Fruit fly (Drosophila melanogaster) whole organism, prepupa: Measurements from ENCODE around the gene Mical.

ENCODE experiments used
- CG10631 ChIP-seq: fragments of 200-800 bp; sonication (Bioruptor generic); optimal IDR thresholded peaks from 2 replicates; lab custom pipeline; 2016; ENCODE audit warnings: missing biosample characterization, missing genetic modification characterization
- CG10669 ChIP-seq: fragments of 200-800 bp; sonication (Bioruptor generic); optimal IDR thresholded peaks from 3 replicates; lab custom pipeline; 2018; ENCODE audit warnings: missing biosample characterization, mild to moderate bottlenecking, missing genetic modification characterization, moderate library complexity
- CG11762 ChIP-seq: fragments of 200-800 bp; sonication (Bioruptor generic); optimal IDR thresholded peaks from 3 replicates; lab custom pipeline; 2016; ENCODE audit warnings: missing biosample characterization, missing genetic modification characterization; ENCODE audit not compliant: insufficient read depth
- CG15336 ChIP-seq: fragments of 200-800 bp; sonication (Bioruptor generic); IDR thresholded peaks from 2 replicates; pipeline ENCODE4 v1.3.6; 2022; ENCODE audit warnings: missing biosample characterization, missing genetic modification characterization
- CG1621 ChIP-seq: fragments of 200-800 bp; sonication (Bioruptor generic); optimal IDR thresholded peaks from 3 replicates; lab custom pipeline; 2018; ENCODE audit warnings: missing biosample characterization, mild to moderate bottlenecking, missing genetic modification characterization
- CG16779 ChIP-seq: fragments of 200-800 bp; sonication (Bioruptor generic); optimal IDR thresholded peaks from 3 replicates; lab custom pipeline; 2017; ENCODE audit warnings: missing biosample characterization, mild to moderate bottlenecking, missing genetic modification characterization
- CG32006 ChIP-seq: fragments of 200-800 bp; sonication (Bioruptor generic); optimal IDR thresholded peaks from 3 replicates; lab custom pipeline; 2017; ENCODE audit warnings: missing biosample characterization, mild to moderate bottlenecking, missing genetic modification characterization
- CG34406 ChIP-seq: fragments of 200-800 bp; sonication (Bioruptor generic); optimal IDR thresholded peaks from 3 replicates; lab custom pipeline; 2016; ENCODE audit warnings: missing biosample characterization, missing genetic modification characterization
- CG3919 ChIP-seq: fragments of 200-800 bp; sonication (Bioruptor generic); optimal IDR thresholded peaks from 3 replicates; lab custom pipeline; 2016; ENCODE audit warnings: missing biosample characterization, missing genetic modification characterization
- CG4318 ChIP-seq: fragments of 200-800 bp; sonication (Bioruptor generic); optimal IDR thresholded peaks from 3 replicates; lab custom pipeline; 2017; ENCODE audit warnings: missing biosample characterization, mild to moderate bottlenecking, missing genetic modification characterization
- CG6163 ChIP-seq: fragments of 200-800 bp; sonication (Bioruptor generic); IDR thresholded peaks from 3 replicates; pipeline ENCODE4 v1.3.6; 2022; ENCODE audit warnings: missing biosample characterization, missing genetic modification characterization
- CG6792 ChIP-seq: fragments of 200-800 bp; sonication (Bioruptor generic); optimal IDR thresholded peaks from 3 replicates; lab custom pipeline; 2016; ENCODE audit warnings: missing biosample characterization, missing genetic modification characterization
- CG6854 ChIP-seq: fragments of 200-800 bp; sonication (Bioruptor generic); optimal IDR thresholded peaks from 2 replicates; lab custom pipeline; 2017; ENCODE audit warnings: missing biosample characterization, mild to moderate bottlenecking, missing genetic modification characterization
- CG7368 ChIP-seq: fragments of 200-800 bp; sonication (Bioruptor generic); optimal IDR thresholded peaks from 3 replicates; lab custom pipeline; 2016; ENCODE audit warnings: missing biosample characterization, missing genetic modification characterization
- CG8319 ChIP-seq: fragments of 200-800 bp; sonication (Bioruptor generic); optimal IDR thresholded peaks from 3 replicates; lab custom pipeline; 2016; ENCODE audit warnings: missing biosample characterization, missing genetic modification characterization
- CG9139 ChIP-seq: fragments of 200-800 bp; sonication (Bioruptor generic); optimal IDR thresholded peaks from 3 replicates; lab custom pipeline; 2017; ENCODE audit warnings: missing biosample characterization, mild to moderate bottlenecking, missing genetic modification characterization
- Eip75B ChIP-seq: fragments of 200-800 bp; sonication (Bioruptor generic); optimal IDR thresholded peaks from 3 replicates; lab custom pipeline; 2016; ENCODE audit warnings: missing biosample characterization, missing genetic modification characterization
- Eip78C ChIP-seq: fragments of 200-800 bp; sonication (Bioruptor generic); peaks from one replicate; lab custom pipeline; 2016; ENCODE audit warnings: missing biosample characterization, missing genetic modification characterization
- Eip93F ChIP-seq: fragments of 200-800 bp; sonication (Bioruptor generic); optimal IDR thresholded peaks from 2 replicates; lab custom pipeline; 2016; ENCODE audit warnings: missing biosample characterization, mild to moderate bottlenecking, missing genetic modification characterization
- Ets21C ChIP-seq: fragments of 200-800 bp; sonication (Bioruptor generic); optimal IDR thresholded peaks from 3 replicates; lab custom pipeline; 2016; ENCODE audit warnings: missing biosample characterization, missing genetic modification characterization
- Ets96B ChIP-seq: fragments of 200-800 bp; optimal IDR thresholded peaks from 2 replicates; lab custom pipeline; 2019; ENCODE audit warnings: missing biosample characterization, mild to moderate bottlenecking, missing genetic modification characterization, moderate library complexity
- Gug ChIP-seq: fragments of 200-800 bp; sonication (Bioruptor generic); IDR thresholded peaks from 2 replicates; pipeline ENCODE4 v1.3.6; 2022; ENCODE audit warnings: missing biosample characterization, missing genetic modification characterization
- Hr38 ChIP-seq: sonication (Bioruptor generic); optimal IDR thresholded peaks from 2 replicates; lab custom pipeline; 2016; ENCODE audit warnings: missing biosample characterization, missing genetic modification characterization
- Hr4 ChIP-seq: fragments of 200-800 bp; sonication (Bioruptor generic); optimal IDR thresholded peaks from 3 replicates; lab custom pipeline; 2016; ENCODE audit warnings: missing biosample characterization, missing genetic modification characterization
- Met ChIP-seq: fragments of 200-800 bp; sonication (Bioruptor generic); optimal IDR thresholded peaks from 3 replicates; lab custom pipeline; 2016; ENCODE audit warnings: missing biosample characterization, missing genetic modification characterization
- Sox102F ChIP-seq: fragments of 200-800 bp; sonication (Bioruptor generic); optimal IDR thresholded peaks from 2 replicates; lab custom pipeline; 2016; ENCODE audit warnings: missing biosample characterization, mild to moderate bottlenecking, missing genetic modification characterization
- Sox14 ChIP-seq: fragments of 200-800 bp; sonication (Bioruptor generic); optimal IDR thresholded peaks from 3 replicates; lab custom pipeline; 2016; ENCODE audit warnings: missing biosample characterization, missing genetic modification characterization
- Sox15 ChIP-seq: fragments of 200-800 bp; sonication (Bioruptor generic); optimal IDR thresholded peaks from 3 replicates; lab custom pipeline; 2016; ENCODE audit warnings: missing biosample characterization, missing genetic modification characterization
- dac ChIP-seq: fragments of 200-800 bp; sonication (Bioruptor generic); optimal IDR thresholded peaks from 2 replicates; lab custom pipeline; 2017; ENCODE audit warnings: missing biosample characterization, mild to moderate bottlenecking, missing genetic modification characterization
- eg ChIP-seq: fragments of 200-800 bp; sonication (Bioruptor generic); IDR thresholded peaks from 3 replicates; pipeline ENCODE4 v1.3.6; 2022; ENCODE audit warnings: missing biosample characterization, missing genetic modification characterization
- esn ChIP-seq: fragments of 200-800 bp; sonication (Bioruptor generic); optimal IDR thresholded peaks from 2 replicates; lab custom pipeline; 2016; ENCODE audit warnings: missing biosample characterization, mild to moderate bottlenecking, missing genetic modification characterization, moderate library complexity
- fkh ChIP-seq: fragments of 200-800 bp; sonication (Bioruptor generic); optimal IDR thresholded peaks from 3 replicates; lab custom pipeline; 2017; ENCODE audit warnings: missing biosample characterization, mild to moderate bottlenecking, missing genetic modification characterization, moderate library complexity
- lz ChIP-seq: fragments of 200-800 bp; sonication (Bioruptor generic); optimal IDR thresholded peaks from 3 replicates; lab custom pipeline; 2016; ENCODE audit warnings: missing biosample characterization, missing genetic modification characterization
- net ChIP-seq: fragments of 200-800 bp; sonication (Bioruptor generic); optimal IDR thresholded peaks from 3 replicates; lab custom pipeline; 2016; ENCODE audit warnings: missing biosample characterization, missing genetic modification characterization
- pdm3 ChIP-seq: fragments of 200-800 bp; sonication (Bioruptor generic); optimal IDR thresholded peaks from 3 replicates; lab custom pipeline; 2016; ENCODE audit warnings: missing biosample characterization, missing genetic modification characterization
- salr ChIP-seq, 2 experiments: fragments of 200-800 bp; sonication (Bioruptor generic); optimal IDR thresholded peaks; 3 replicates each; lab custom pipeline; 2016 to 2018; ENCODE audit warnings: missing biosample characterization in 2 of 2, missing genetic modification characterization in 2 of 2, mild to moderate bottlenecking in 1 of 2
- spab ChIP-seq: fragments of 200-800 bp; sonication (Bioruptor generic); optimal IDR thresholded peaks from 2 replicates; lab custom pipeline; 2017; ENCODE audit warnings: missing biosample characterization, mild to moderate bottlenecking, missing genetic modification characterization, missing genetic modification reagents
- svp ChIP-seq: fragments of 200-800 bp; sonication (Bioruptor generic); peaks from one replicate; lab custom pipeline; 2016; ENCODE audit warnings: missing biosample characterization, missing genetic modification characterization
- vri ChIP-seq: fragments of 200-800 bp; sonication (Bioruptor generic); optimal IDR thresholded peaks from 3 replicates; lab custom pipeline; 2016; ENCODE audit warnings: missing biosample characterization, mild to moderate bottlenecking, missing genetic modification characterization

Mical gene

DNA sequence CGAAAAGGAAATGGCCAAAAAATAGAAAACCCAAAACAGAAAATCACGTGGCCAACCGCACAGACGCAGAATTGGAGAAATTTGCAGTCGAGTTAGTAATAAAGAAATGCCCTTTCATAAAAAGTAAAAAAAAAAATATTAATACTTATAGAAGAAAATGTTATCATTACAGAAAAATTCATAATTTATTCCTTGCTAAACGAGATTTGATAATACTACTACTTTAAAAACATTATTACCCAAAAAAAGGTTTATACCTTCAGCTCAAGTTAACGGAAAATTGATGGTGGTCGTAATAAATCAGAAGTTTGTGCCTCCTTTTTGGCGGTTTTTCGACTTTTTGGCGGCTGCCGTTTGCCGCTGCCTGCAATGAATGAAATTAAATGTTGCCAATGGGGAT, 14.3 kb downstream of the Mical start (continued):
- TF ChIP-seq CG1621 (tag; lab: Kevin White, UChicago) (no peak), CG3919 (no peak), Eip93F (GFP tag; lab: Kevin White, UChicago) (no peak), CG15336 (GFP tag; lab: Robert Waterston, UW) (peak; percentile 68), Eip78C (GFP tag; lab: Kevin White, UChicago) (peak; percentile 23)

- no peak for TF ChIP-seq Hr4 (GFP tag; lab: Kevin White, UChicago)
- no peak for TF ChIP-seq Sox14 (GFP tag; lab: Kevin White, UChicago)
- no peak for TF ChIP-seq pdm3 (GFP tag; lab: Kevin White, UChicago)
- TF ChIP-seq CG6792 (GFP tag; lab: Kevin White, UChicago), result no peak
Observed at dm6 chr3R:10025050-10025449, 17.6 kb downstream of the Mical start, which contains the start of gene CG31407. Gene CG31407, minus strand, starts transcription at chr3R:10025150.

- TF ChIP-seq CG6163 (GFP tag; lab: Robert Waterston, UW), result peak; percentile 45; the same call in 1 of the 3 replicates
- peak; percentile 48 for TF ChIP-seq svp (GFP tag; lab: Kevin White, UChicago)
- no peak for TF ChIP-seq Eip75B (GFP tag; lab: Kevin White, UChicago)
- no peak for TF ChIP-seq net (GFP tag; lab: Kevin White, UChicago)
- TF ChIP-seq vri, result peak; percentile 56
- TF ChIP-seq Gug, result no peak
- no peak for TF ChIP-seq CG16779
Observed at dm6 chr3R:10024032-10024712, 18.5 kb downstream of the Mical start.

- TF ChIP-seq CG10669 (GFP tag; lab: Kevin White, UChicago) (no peak), spab (no peak), Ets21C (no peak), CG34406 (GFP tag; lab: Kevin White, UChicago) (no peak), CG7368 (GFP tag; lab: Kevin White, UChicago) (no peak), salr (GFP tag; optimal IDR thresholded peaks at IDR 0.05; lab: Kevin White, UChicago) (no peak), Sox102F (GFP tag; lab: Kevin White, UChicago) (no peak), CG16779 (no peak), CG9139 (GFP tag; lab: Kevin White, UChicago) (no peak), vri (peak; percentile 55), lz (GFP tag; lab: Kevin White, UChicago) (no peak), CG11762 (no peak), fkh (GFP tag; lab: Kevin White, UChicago) (peak; percentile 98), Gug (no peak), CG32006 (no peak), Ets96B (no peak), CG4318 (GFP tag; lab: Kevin White, UChicago) (no peak), Sox15 (GFP tag; lab: Kevin White, UChicago) (no peak)
Observed at dm6 chr3R:10001174-10001789, 41.4 kb downstream of the Mical start, which contains the start of gene CG5359. Gene CG5359, minus strand, starts transcription at chr3R:10001276.

DNA sequence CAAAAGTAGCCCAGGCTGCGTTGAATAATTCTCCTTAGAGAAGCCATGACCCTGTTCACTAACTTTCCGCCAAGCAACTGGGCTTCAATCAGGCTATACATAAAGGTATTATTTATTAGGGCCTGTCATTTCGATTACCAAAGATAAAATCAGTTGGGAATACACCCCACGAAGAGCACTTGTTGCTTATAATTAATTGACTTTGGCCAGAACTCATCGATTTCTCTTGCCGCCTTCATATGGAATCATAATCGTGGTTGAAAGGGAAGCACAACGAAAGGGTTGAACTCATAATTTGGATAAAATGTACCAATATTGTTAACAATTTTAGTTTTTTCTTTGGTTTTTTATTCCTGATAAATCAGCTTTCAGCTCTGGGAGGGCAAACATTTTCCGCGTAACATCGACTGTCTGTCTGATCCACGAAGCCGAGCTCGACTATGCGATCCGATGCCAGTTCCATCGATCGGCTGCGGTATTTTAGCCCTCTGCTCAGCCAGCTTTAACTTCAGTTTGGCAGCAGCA, 45.9 kb downstream of the Mical start, which contains the start of the genes Gr85a and Spn85F:
Gene Gr85a (minus strand): TSS at position 101 of the 525 bp plus-strand sequence.
Gene Spn85F (plus strand): TSS at position 475 of the 525 bp plus-strand sequence.
- TF ChIP-seq CG6854, result no peak
- TF ChIP-seq dac, result no peak
- no peak for TF ChIP-seq Ets21C
- TF ChIP-seq Met, result no peak
- no peak for TF ChIP-seq CG9139 (GFP tag; lab: Kevin White, UChicago)
- TF ChIP-seq CG10631 (GFP tag; lab: Kevin White, UChicago), result no peak
- no peak for TF ChIP-seq pdm3 (GFP tag; lab: Kevin White, UChicago)
- no peak for TF ChIP-seq Sox15 (GFP tag; lab: Kevin White, UChicago)
- TF ChIP-seq esn (GFP tag; lab: Kevin White, UChicago), result no peak
- no peak for TF ChIP-seq salr (GFP tag; optimal IDR thresholded peaks at IDR 0.05; lab: Kevin White, UChicago)
- TF ChIP-seq Hr38 (GFP tag; lab: Kevin White, UChicago), result no peak
- no peak for TF ChIP-seq CG10669 (GFP tag; lab: Kevin White, UChicago)
- TF ChIP-seq eg, result no peak
- no peak for TF ChIP-seq CG8319 (GFP tag; lab: Kevin White, UChicago)
